Worm (Caenorhabditis elegans): ENCODE results near the gene H41C03.3.

ce11 chrII:5865405-5866308, 20.1 kb downstream of the H41C03.3 start, which contains the start of gene F55C12.19:
- TF ChIP-seq nhr-12 (tag; optimal IDR thresholded peaks at IDR 0.05): no peak
- no peak for TF ChIP-seq unc-62 (GFP tag; optimal IDR thresholded peaks at IDR 0.05)
- no peak for TF ChIP-seq bed-3 (GFP tag; optimal IDR thresholded peaks at IDR 0.05)
